Worm (Caenorhabditis elegans): ENCODE results near the gene F16G10.10.

F16G10.10 gene

ce11 chrII:2352546-2352945 is 38.2 kb downstream of the F16G10.10 start, which contains the start of gene F43C11.10:
Gene F43C11.10 (minus strand): TSS chrII:2352646.
- TF ChIP-seq lsy-12 (tag; optimal IDR thresholded peaks at IDR 0.05), result no peak
- TF ChIP-seq unc-62 (GFP tag; optimal IDR thresholded peaks at IDR 0.05), result no peak
- no peak for TF ChIP-seq mdl-1 (tag; optimal IDR thresholded peaks at IDR 0.05)
- TF ChIP-seq nhr-76 (tag; optimal IDR thresholded peaks at IDR 0.05), result no peak
- no peak for TF ChIP-seq nfya-1 (tag; optimal IDR thresholded peaks at IDR 0.05; ENCODE audit: insufficient read depth)
- TF ChIP-seq nhr-43 (tag; optimal IDR thresholded peaks at IDR 0.05; ENCODE audit: poor library complexity, severe bottlenecking), result no peak
- no peak for TF ChIP-seq nhr-28 (tag; optimal IDR thresholded peaks at IDR 0.05)
- no peak for TF ChIP-seq elt-2 (tag; optimal IDR thresholded peaks at IDR 0.05)
- no peak for TF ChIP-seq lin-39 (tag; optimal IDR thresholded peaks at IDR 0.05)
- TF ChIP-seq nhr-11 (tag; optimal IDR thresholded peaks at IDR 0.05), result no peak
- TF ChIP-seq hmg-11 (tag; optimal IDR thresholded peaks at IDR 0.05), result no peak
- TF ChIP-seq fkh-10 (GFP tag; optimal IDR thresholded peaks at IDR 0.05), result no peak
- no peak for TF ChIP-seq fkh-2 (tag; optimal IDR thresholded peaks at IDR 0.05)
- no peak for TF ChIP-seq tbx-2 (tag; optimal IDR thresholded peaks at IDR 0.05)
- TF ChIP-seq daf-12 (tag; optimal IDR thresholded peaks at IDR 0.05), result no peak
- no peak for TF ChIP-seq ceh-16 (tag; optimal IDR thresholded peaks at IDR 0.05)
- no peak for TF ChIP-seq aly-2 (tag; optimal IDR thresholded peaks at IDR 0.05)
- TF ChIP-seq egl-5 (tag; optimal IDR thresholded peaks at IDR 0.05), result no peak
- no peak for TF ChIP-seq unc-39 (tag; optimal IDR thresholded peaks at IDR 0.05)
- TF ChIP-seq ama-1 (optimal IDR thresholded peaks at IDR 0.05), result no peak

- TF ChIP-seq lin-39 (tag; optimal IDR thresholded peaks at IDR 0.05) (no peak), nhr-237 (tag; optimal IDR thresholded peaks at IDR 0.05) (no peak), lsy-12 (tag; optimal IDR thresholded peaks at IDR 0.05) (no peak), eor-1 (tag; optimal IDR thresholded peaks at IDR 0.05) (no peak), aly-2 (tag; optimal IDR thresholded peaks at IDR 0.05) (no peak), ztf-11 (tag; optimal IDR thresholded peaks at IDR 0.05) (no peak), nhr-25 (tag; optimal IDR thresholded peaks at IDR 0.05) (no peak), skn-1 (tag; optimal IDR thresholded peaks at IDR 0.05) (no peak), ama-1 (optimal IDR thresholded peaks at IDR 0.05) (no peak)
Measured at ce11 chrII:2346672-2347071, 44.1 kb downstream of the F16G10.10 start, which contains the start of gene F43C11.4. Gene F43C11.4 (plus strand): TSS chrII:2346972.

- TF ChIP-seq lin-39 (tag; optimal IDR thresholded peaks at IDR 0.05), result peak; percentile 37
- no peak for TF ChIP-seq egl-27 (tag; optimal IDR thresholded peaks at IDR 0.05)
- peak; percentile 9 for TF ChIP-seq nhr-23 (tag; optimal IDR thresholded peaks at IDR 0.05)
- no peak for TF ChIP-seq elt-3 (tag; optimal IDR thresholded peaks at IDR 0.05)
- TF ChIP-seq ceh-16 (tag; optimal IDR thresholded peaks at IDR 0.05), result no peak
- no peak for TF ChIP-seq eor-1 (tag; optimal IDR thresholded peaks at IDR 0.05)
- TF ChIP-seq nfya-1 (tag; optimal IDR thresholded peaks at IDR 0.05; ENCODE audit: insufficient read depth), result peak; percentile 51
- TF ChIP-seq fos-1 (tag; optimal IDR thresholded peaks at IDR 0.05), result no peak
- no peak for TF ChIP-seq mml-1 (tag; optimal IDR thresholded peaks at IDR 0.05)
- TF ChIP-seq pqm-1 (tag; optimal IDR thresholded peaks at IDR 0.05), result no peak
- no peak for TF ChIP-seq ceh-9 (tag; optimal IDR thresholded peaks at IDR 0.05)
- no peak for TF ChIP-seq zag-1 (tag; optimal IDR thresholded peaks at IDR 0.05)
- TF ChIP-seq lsy-12 (tag; optimal IDR thresholded peaks at IDR 0.05), result no peak
- no peak for TF ChIP-seq nhr-11 (tag; optimal IDR thresholded peaks at IDR 0.05)
- no peak for TF ChIP-seq nhr-77 (tag; optimal IDR thresholded peaks at IDR 0.05)
- TF ChIP-seq nhr-43 (tag; optimal IDR thresholded peaks at IDR 0.05; ENCODE audit: poor library complexity, severe bottlenecking), result no peak
- TF ChIP-seq daf-12 (tag; optimal IDR thresholded peaks at IDR 0.05), result no peak
- TF ChIP-seq elt-1 (tag; optimal IDR thresholded peaks at IDR 0.05), result no peak
- TF ChIP-seq ZK546.5 (tag; optimal IDR thresholded peaks at IDR 0.05), result no peak
- no peak for TF ChIP-seq nhr-28 (tag; optimal IDR thresholded peaks at IDR 0.05)
- no peak for TF ChIP-seq fkh-2 (tag; optimal IDR thresholded peaks at IDR 0.05)
- no peak for TF ChIP-seq ama-1 (optimal IDR thresholded peaks at IDR 0.05)
- TF ChIP-seq fkh-10 (GFP tag; optimal IDR thresholded peaks at IDR 0.05), result no peak
- peak; percentile 21 for TF ChIP-seq egl-5 (tag; optimal IDR thresholded peaks at IDR 0.05)
- TF ChIP-seq nhr-237 (tag; optimal IDR thresholded peaks at IDR 0.05), result no peak
- no peak for TF ChIP-seq ceh-82 (tag; optimal IDR thresholded peaks at IDR 0.05)
- TF ChIP-seq nhr-12 (tag; optimal IDR thresholded peaks at IDR 0.05), result no peak
- no peak for TF ChIP-seq snpc-4 (tag; optimal IDR thresholded peaks at IDR 0.05)
- no peak for TF ChIP-seq nhr-67 (tag; optimal IDR thresholded peaks at IDR 0.05)
- no peak for TF ChIP-seq unc-39 (tag; optimal IDR thresholded peaks at IDR 0.05)
- peak; percentile 59 for TF ChIP-seq pha-4 (tag; optimal IDR thresholded peaks at IDR 0.05)
- TF ChIP-seq tbx-2 (tag; optimal IDR thresholded peaks at IDR 0.05), result no peak
- TF ChIP-seq ceh-28 (tag; optimal IDR thresholded peaks at IDR 0.05), result no peak
- TF ChIP-seq nhr-76 (tag; optimal IDR thresholded peaks at IDR 0.05), result no peak
- no peak for TF ChIP-seq hmg-11 (tag; optimal IDR thresholded peaks at IDR 0.05)
- TF ChIP-seq aly-2 (tag; optimal IDR thresholded peaks at IDR 0.05), result no peak
- TF ChIP-seq lin-15B (tag; optimal IDR thresholded peaks at IDR 0.05), result peak; percentile 63
- no peak for TF ChIP-seq jun-1 (tag; optimal IDR thresholded peaks at IDR 0.05)
- no peak for TF ChIP-seq sea-2 (GFP tag; optimal IDR thresholded peaks at IDR 0.05)
- TF ChIP-seq ztf-4 (tag; optimal IDR thresholded peaks at IDR 0.05), result no peak
- peak; percentile 21 for TF ChIP-seq elt-2 (tag; optimal IDR thresholded peaks at IDR 0.05)
- peak; percentile 87 for TF ChIP-seq R02D3.7 (tag; optimal IDR thresholded peaks at IDR 0.05)
- TF ChIP-seq skn-1 (tag; optimal IDR thresholded peaks at IDR 0.05), result no peak
- no peak for TF ChIP-seq nhr-25 (tag; optimal IDR thresholded peaks at IDR 0.05)
Measured at ce11 chrII:2342004-2342479, 48.7 kb downstream of the F16G10.10 start, which contains the start of gene F43C11.6. Gene F43C11.6 (plus strand): TSS chrII:2342429.

Measured in whole organism, L3 larva.